Worm (Caenorhabditis elegans): Measurements from ENCODE around the gene ZK662.6.

Gene ZK662.6

DNA sequence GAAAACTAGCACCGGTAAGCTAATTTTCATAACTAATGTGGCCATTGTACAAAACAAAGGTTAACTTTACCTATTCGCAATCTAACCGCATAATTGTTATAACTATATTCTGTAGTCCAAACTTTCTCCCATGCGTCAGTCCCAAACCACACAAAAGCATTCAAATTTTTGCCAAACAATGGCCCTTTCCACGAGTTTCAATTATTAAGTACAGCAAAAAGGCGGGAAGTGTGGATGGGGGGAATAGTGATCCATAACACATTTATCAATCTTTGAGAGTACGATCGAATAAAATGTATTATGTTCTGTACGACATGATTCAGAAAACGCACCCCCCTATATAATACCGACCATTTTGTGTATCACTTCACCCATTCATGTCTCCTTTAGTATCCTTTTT is at the start of gene ZK662.6:
Gene ZK662.6, plus strand, starts transcription at position 301 of the 400 bp plus-strand sequence.
- TF ChIP-seq cog-1 (tag; optimal IDR thresholded peaks at IDR 0.05) (no peak), ztf-23 (GFP tag; IDR thresholded peaks at IDR 0.05) (no peak), T22C8.4 (GFP tag; IDR thresholded peaks at IDR 0.05) (no peak), klf-2 (GFP tag; conservative IDR thresholded peaks at IDR 0.05) (no peak), ref-1 (GFP tag; conservative IDR thresholded peaks at IDR 0.05) (no peak), flt-1 (GFP tag; IDR thresholded peaks at IDR 0.05) (no peak), tab-1 (GFP tag; IDR thresholded peaks at IDR 0.05) (no peak), med-1 (GFP tag; optimal IDR thresholded peaks at IDR 0.05; ENCODE audit: insufficient read depth) (no peak), ztf-29 (GFP tag; IDR thresholded peaks at IDR 0.05) (no peak)

DNA sequence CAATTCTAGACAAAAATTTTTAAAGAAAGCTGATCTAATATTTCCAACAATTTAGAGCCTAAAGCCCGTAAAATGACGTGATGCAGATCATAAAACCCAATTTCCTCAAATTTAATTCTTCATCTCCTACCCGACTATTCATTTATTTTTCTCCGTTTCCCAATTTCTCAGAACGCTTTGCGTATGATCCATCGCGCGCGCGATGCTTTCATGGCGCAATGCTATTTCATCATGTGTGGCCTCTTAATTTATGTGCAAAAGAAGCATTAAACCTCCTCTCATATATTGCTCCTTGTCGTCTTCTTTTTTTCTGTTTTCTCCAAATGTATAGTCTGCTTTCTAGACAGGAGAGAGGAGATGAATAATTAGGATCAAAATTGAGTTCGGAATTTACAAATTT is 49.7 kb upstream of the ZK662.6 start:
- TF ChIP-seq ztf-23 (GFP tag; IDR thresholded peaks at IDR 0.05) (no peak), flt-1 (GFP tag; IDR thresholded peaks at IDR 0.05) (no peak), med-1 (GFP tag; optimal IDR thresholded peaks at IDR 0.05; ENCODE audit: insufficient read depth) (no peak)

DNA sequence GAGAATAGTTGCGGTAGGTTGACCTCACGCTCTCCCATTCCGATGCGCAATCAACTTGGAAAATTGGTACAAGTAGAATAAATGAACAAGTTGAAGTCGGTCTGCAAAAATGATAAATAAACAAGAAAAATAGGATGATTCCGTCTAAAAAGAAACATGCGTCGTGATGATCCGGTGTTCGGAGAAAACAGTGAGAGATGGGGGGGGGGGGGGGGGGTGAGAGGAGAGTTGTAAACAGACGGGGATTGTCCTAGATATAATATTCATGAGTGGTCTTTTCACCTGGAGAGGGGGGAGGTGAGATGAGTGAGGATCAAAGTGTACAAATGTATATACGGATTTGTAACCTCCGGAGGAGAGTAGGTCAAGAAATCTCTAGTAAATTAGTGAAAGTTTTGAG is 42.8 kb upstream of the ZK662.6 start, which contains the start of gene F59D12.2:
Gene F59D12.2, minus strand, starts transcription at position 101 of the 400 bp plus-strand sequence.
- no peak for TF ChIP-seq klf-2 (GFP tag; conservative IDR thresholded peaks at IDR 0.05)
- TF ChIP-seq cog-1 (tag; optimal IDR thresholded peaks at IDR 0.05): no peak
- no peak for TF ChIP-seq ztf-23 (GFP tag; IDR thresholded peaks at IDR 0.05)
- TF ChIP-seq T22C8.4 (GFP tag; IDR thresholded peaks at IDR 0.05): no peak
- no peak for TF ChIP-seq ztf-29 (GFP tag; IDR thresholded peaks at IDR 0.05)
- no peak for TF ChIP-seq tab-1 (GFP tag; IDR thresholded peaks at IDR 0.05)
- no peak for TF ChIP-seq flt-1 (GFP tag; IDR thresholded peaks at IDR 0.05)
- no peak for TF ChIP-seq ref-1 (GFP tag; conservative IDR thresholded peaks at IDR 0.05)
- no peak for TF ChIP-seq med-1 (GFP tag; optimal IDR thresholded peaks at IDR 0.05; ENCODE audit: insufficient read depth)

DNA sequence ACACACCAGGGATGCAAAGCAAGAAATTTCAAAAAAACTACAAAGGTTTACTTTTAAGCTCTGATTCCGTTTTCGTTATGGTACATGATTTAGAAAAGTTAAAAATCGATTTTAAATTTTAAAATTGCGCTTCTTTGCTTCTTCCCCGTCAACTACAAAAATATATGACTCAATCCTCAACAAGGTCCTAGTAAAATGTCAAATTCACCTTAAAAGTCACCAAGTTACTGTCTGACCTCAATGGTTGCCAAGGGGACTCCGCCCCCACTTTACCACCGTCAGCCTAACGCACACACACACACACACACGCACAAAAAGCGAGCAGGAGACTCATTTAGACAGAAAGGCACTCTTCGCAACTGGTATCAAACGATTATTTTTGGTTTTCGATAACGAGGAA is 37.0 kb upstream of the ZK662.6 start, which contains the start of gene gpn-1:
Gene gpn-1, plus strand, starts transcription at position 301 of the 400 bp plus-strand sequence.
- TF ChIP-seq klf-2 (GFP tag; conservative IDR thresholded peaks at IDR 0.05) (no peak), med-1 (GFP tag; optimal IDR thresholded peaks at IDR 0.05; ENCODE audit: insufficient read depth) (no peak), ztf-23 (GFP tag; IDR thresholded peaks at IDR 0.05) (no peak), tab-1 (GFP tag; IDR thresholded peaks at IDR 0.05) (no peak), cog-1 (tag; optimal IDR thresholded peaks at IDR 0.05) (no peak), T22C8.4 (GFP tag; IDR thresholded peaks at IDR 0.05) (no peak), flt-1 (GFP tag; IDR thresholded peaks at IDR 0.05) (no peak)

DNA sequence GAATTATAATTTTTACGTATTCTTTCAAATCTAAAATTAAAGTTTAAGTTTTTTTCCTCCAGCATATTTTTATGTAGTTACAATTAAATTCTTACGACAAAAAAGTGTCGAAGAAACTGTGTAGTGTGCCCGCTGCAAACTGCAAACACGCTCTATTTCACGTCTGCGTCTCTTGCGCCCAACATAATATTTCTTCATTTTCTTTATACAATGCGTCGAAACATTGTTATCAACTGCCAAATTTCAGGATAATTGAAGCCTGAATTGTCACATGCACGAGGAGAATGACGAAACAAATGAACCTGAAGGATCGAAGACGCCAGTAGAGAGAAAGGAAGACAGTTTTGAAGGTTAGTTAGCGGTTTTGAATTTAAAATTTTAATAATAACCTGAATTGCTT is 29.2 kb upstream of the ZK662.6 start, which contains the start of gene C03H12.1:
Gene C03H12.1, plus strand, starts transcription at position 206 of the 400 bp plus-strand sequence.
- TF ChIP-seq med-1 (GFP tag; optimal IDR thresholded peaks at IDR 0.05; ENCODE audit: insufficient read depth): no peak
- no peak for TF ChIP-seq ztf-23 (GFP tag; IDR thresholded peaks at IDR 0.05)
- no peak for TF ChIP-seq flt-1 (GFP tag; IDR thresholded peaks at IDR 0.05)
- TF ChIP-seq T22C8.4 (GFP tag; IDR thresholded peaks at IDR 0.05): no peak
- no peak for TF ChIP-seq cog-1 (tag; optimal IDR thresholded peaks at IDR 0.05)
- no peak for TF ChIP-seq ztf-29 (GFP tag; IDR thresholded peaks at IDR 0.05)

DNA sequence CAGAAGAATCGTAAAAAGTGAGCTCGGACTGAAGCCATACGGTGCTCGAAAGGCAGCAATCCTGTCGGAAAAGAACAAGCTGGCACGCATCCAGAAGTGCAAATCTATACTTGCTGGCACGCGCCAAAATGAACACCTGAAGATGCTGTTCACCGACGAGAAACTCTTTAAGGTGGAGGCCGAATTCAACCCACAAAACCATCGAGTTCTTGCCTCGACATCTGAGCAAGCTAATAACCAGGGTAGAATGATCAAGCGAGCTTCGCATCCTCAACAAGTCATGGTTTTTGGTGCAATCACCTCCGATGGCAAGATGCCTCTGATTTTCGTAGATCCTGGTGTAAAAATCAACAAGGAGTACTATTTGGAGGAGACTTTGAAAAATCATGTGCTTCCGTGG is 25.0 kb upstream of the ZK662.6 start:
- TF ChIP-seq ztf-29 (GFP tag; IDR thresholded peaks at IDR 0.05) (no peak), med-1 (GFP tag; optimal IDR thresholded peaks at IDR 0.05; ENCODE audit: insufficient read depth) (no peak), ref-1 (GFP tag; conservative IDR thresholded peaks at IDR 0.05) (no peak)

DNA sequence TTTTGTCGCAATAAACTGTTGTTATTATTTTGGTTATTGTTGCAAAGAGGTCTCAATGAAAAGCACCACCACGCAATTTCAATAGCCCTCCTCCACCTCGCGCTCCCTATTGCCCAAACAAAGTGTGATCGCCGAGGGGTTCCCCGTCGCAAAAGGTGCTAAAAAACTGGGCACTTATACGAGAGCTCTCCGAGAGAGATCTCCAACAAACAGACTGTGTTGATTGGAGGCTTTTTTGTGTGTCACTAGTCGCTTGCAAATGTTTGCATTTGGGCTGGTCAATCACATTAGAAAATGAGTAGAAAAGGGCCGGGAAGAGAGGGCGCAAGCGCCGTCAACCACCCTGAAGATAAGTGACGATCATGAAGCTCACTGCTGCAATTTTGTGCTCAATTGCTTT is 22.0 kb upstream of the ZK662.6 start, which contains the start of gene ZK662.2:
Gene ZK662.2, plus strand, starts transcription at position 301 of the 400 bp plus-strand sequence.
- no peak for TF ChIP-seq ztf-29 (GFP tag; IDR thresholded peaks at IDR 0.05)
- no peak for TF ChIP-seq ztf-23 (GFP tag; IDR thresholded peaks at IDR 0.05)
- no peak for TF ChIP-seq ref-1 (GFP tag; conservative IDR thresholded peaks at IDR 0.05)
- no peak for TF ChIP-seq T22C8.4 (GFP tag; IDR thresholded peaks at IDR 0.05)
- TF ChIP-seq tab-1 (GFP tag; IDR thresholded peaks at IDR 0.05): no peak
- no peak for TF ChIP-seq med-1 (GFP tag; optimal IDR thresholded peaks at IDR 0.05; ENCODE audit: insufficient read depth)

DNA sequence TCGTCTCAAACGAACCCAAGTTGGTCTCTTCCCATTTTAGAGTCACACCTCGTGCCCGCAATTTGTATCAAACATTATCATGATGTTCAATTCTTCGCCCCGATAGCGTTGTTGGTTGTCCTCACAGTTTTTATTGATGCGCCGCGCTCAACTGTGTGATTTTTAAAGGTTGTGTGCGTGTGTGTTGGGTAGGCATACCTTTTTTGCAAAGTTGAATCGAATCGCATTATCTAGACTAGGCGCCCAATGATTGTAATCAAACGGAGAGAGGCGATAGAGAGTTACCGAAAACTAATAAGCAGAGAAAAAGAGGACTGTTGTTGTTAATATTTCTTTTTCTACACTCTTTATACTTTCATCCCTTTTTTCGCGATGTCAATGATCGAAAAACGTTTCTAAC is 18.2 kb upstream of the ZK662.6 start:
- no peak for TF ChIP-seq cog-1 (tag; optimal IDR thresholded peaks at IDR 0.05)
- TF ChIP-seq klf-2 (GFP tag; conservative IDR thresholded peaks at IDR 0.05): no peak
- no peak for TF ChIP-seq med-1 (GFP tag; optimal IDR thresholded peaks at IDR 0.05; ENCODE audit: insufficient read depth)
- no peak for TF ChIP-seq ztf-29 (GFP tag; IDR thresholded peaks at IDR 0.05)
- TF ChIP-seq ztf-23 (GFP tag; IDR thresholded peaks at IDR 0.05): no peak
- TF ChIP-seq tab-1 (GFP tag; IDR thresholded peaks at IDR 0.05): no peak
- no peak for TF ChIP-seq T22C8.4 (GFP tag; IDR thresholded peaks at IDR 0.05)
- no peak for TF ChIP-seq flt-1 (GFP tag; IDR thresholded peaks at IDR 0.05)
- no peak for TF ChIP-seq ref-1 (GFP tag; conservative IDR thresholded peaks at IDR 0.05)

DNA sequence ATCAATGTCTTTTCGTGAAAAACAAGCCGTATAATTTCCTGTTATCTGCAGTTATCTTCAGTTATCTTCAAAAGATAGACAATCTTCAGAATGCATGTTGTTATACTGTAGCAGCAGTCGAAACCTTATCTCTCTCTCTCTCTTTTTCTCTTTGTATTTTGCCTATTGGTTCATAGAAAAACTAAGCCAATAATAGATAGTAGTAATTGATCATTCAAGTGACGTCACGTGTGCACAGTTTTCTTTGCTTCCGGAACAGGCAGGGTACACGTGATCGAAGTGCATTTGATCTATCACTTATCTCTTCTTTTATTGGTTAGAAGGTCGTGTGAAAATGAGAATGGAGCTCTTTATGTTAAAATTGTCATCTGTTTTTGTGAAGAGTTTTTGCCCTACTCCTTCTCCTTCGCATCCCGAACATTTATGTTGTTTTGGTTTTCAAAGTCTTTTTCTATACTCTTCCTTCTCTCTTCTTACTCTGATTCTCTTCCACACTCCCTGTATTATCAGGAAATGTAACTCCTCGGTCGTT is 13.8 kb upstream of the ZK662.6 start:
- TF ChIP-seq flt-1 (GFP tag; IDR thresholded peaks at IDR 0.05) (no peak), T22C8.4 (GFP tag; IDR thresholded peaks at IDR 0.05) (no peak), cog-1 (tag; optimal IDR thresholded peaks at IDR 0.05) (no peak), ztf-23 (GFP tag; IDR thresholded peaks at IDR 0.05) (no peak), klf-2 (GFP tag; conservative IDR thresholded peaks at IDR 0.05) (no peak), med-1 (GFP tag; optimal IDR thresholded peaks at IDR 0.05; ENCODE audit: insufficient read depth) (no peak), ref-1 (GFP tag; conservative IDR thresholded peaks at IDR 0.05) (no peak), ztf-29 (GFP tag; IDR thresholded peaks at IDR 0.05) (no peak), tab-1 (GFP tag; IDR thresholded peaks at IDR 0.05) (no peak)

DNA sequence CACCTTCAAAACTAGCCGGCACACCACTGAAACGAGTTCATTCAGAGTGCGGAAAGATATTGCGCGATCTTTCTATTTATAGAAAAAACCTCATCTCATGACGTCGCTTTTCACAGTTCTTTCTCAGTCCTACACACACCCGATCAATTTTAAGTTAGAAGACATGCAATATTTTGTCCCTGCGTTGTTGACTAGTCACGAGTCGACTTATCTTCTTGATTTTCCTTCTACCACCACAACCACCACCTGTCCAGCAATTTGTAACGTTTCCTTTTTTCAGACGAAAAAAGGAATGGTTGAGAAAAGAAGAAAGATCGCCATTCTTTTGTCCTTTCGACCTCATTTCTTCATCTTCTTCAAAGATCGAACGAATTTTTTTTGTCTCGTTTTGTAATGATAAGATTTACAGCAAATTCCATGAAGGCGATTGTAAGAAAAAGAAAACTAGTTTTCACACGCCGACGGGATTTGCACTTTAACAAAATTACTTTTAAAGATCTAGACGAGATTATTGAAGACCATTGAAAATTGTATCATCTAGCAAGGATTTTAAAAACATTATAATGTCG is 12.2 kb upstream of the ZK662.6 start:
- TF ChIP-seq flt-1 (GFP tag; IDR thresholded peaks at IDR 0.05): no peak
- no peak for TF ChIP-seq cog-1 (tag; optimal IDR thresholded peaks at IDR 0.05)
- no peak for TF ChIP-seq ztf-23 (GFP tag; IDR thresholded peaks at IDR 0.05)
- TF ChIP-seq klf-2 (GFP tag; conservative IDR thresholded peaks at IDR 0.05): no peak
- no peak for TF ChIP-seq T22C8.4 (GFP tag; IDR thresholded peaks at IDR 0.05)
